Worm (Caenorhabditis elegans) whole organism, L1 larva: ENCODE data around the gene rab-1.

Experiments used
- ama-1 ChIP-seq: fragments of 150-350 bp; optimal IDR thresholded peaks from 2 replicates; lab custom pipeline; 2014
- egl-13 ChIP-seq: sonication (generic microtip); optimal IDR thresholded peaks from 2 replicates; lab custom pipeline; 2016; ENCODE audit warnings: missing genotype, missing genetic modification reagents, missing genetic modification characterization, missing compliant biosample characterization
- egl-27 ChIP-seq, 2 experiments: fragments of 150-350 bp in 1 of 2; sonication (generic microtip); optimal IDR thresholded peaks; 3 replicates each; lab custom pipeline; 2017 to 2018; ENCODE audit warnings: missing biosample characterization in 2 of 2, missing genetic modification characterization in 2 of 2, missing genetic modification reagents in 2 of 2
- fkh-10 ChIP-seq: sonication (generic microtip); optimal IDR thresholded peaks from 2 replicates; lab custom pipeline; 2017; ENCODE audit warnings: missing biosample characterization, missing genetic modification reagents, missing genetic modification characterization
- fos-1 ChIP-seq: fragments of 150-350 bp; optimal IDR thresholded peaks from 2 replicates; lab custom pipeline; 2014; ENCODE audit warnings: missing biosample characterization, missing genetic modification characterization
- lin-13 ChIP-seq: fragments of 150-350 bp; optimal IDR thresholded peaks from 2 replicates; lab custom pipeline; 2014; ENCODE audit warnings: missing biosample characterization, missing genetic modification reagents, missing genetic modification characterization
- mep-1 ChIP-seq: fragments of 150-350 bp; optimal IDR thresholded peaks from 2 replicates; lab custom pipeline; 2014; ENCODE audit warnings: missing biosample characterization, missing genetic modification characterization
- nhr-11 ChIP-seq: fragments of 150-350 bp; optimal IDR thresholded peaks from 2 replicates; lab custom pipeline; 2014; ENCODE audit warnings: missing biosample characterization, missing genetic modification characterization
- nhr-20 ChIP-seq: sonication (generic microtip); optimal IDR thresholded peaks from 2 replicates; lab custom pipeline; 2016; ENCODE audit warnings: mild to moderate bottlenecking, missing genetic modification characterization, missing compliant biosample characterization
- sox-4 ChIP-seq: sonication (generic microtip); optimal IDR thresholded peaks from 2 replicates; lab custom pipeline; 2016; ENCODE audit warnings: missing genetic modification characterization, missing compliant biosample characterization
- sptf-1 ChIP-seq: fragments of 150-350 bp; optimal IDR thresholded peaks from 2 replicates; lab custom pipeline; 2014; ENCODE audit warnings: missing biosample characterization, missing genetic modification characterization
- unc-62 ChIP-seq: fragments of 150-350 bp; optimal IDR thresholded peaks from 2 replicates; lab custom pipeline; 2014; ENCODE audit warnings: missing biosample characterization, missing genetic modification reagents, missing genetic modification characterization
- vab-15 ChIP-seq: sonication (generic microtip); optimal IDR thresholded peaks from 2 replicates; lab custom pipeline; 2017; ENCODE audit warnings: missing genotype, mild to moderate bottlenecking, missing genetic modification characterization, missing compliant biosample characterization
- ztf-11 ChIP-seq, 2 experiments: sonication (generic microtip); optimal IDR thresholded peaks; 2 replicates each; lab custom pipeline; 2016 to 2017; ENCODE audit warnings: missing genetic modification characterization in 2 of 2, missing biosample characterization in 1 of 2, missing compliant biosample characterization in 1 of 2

DNA sequence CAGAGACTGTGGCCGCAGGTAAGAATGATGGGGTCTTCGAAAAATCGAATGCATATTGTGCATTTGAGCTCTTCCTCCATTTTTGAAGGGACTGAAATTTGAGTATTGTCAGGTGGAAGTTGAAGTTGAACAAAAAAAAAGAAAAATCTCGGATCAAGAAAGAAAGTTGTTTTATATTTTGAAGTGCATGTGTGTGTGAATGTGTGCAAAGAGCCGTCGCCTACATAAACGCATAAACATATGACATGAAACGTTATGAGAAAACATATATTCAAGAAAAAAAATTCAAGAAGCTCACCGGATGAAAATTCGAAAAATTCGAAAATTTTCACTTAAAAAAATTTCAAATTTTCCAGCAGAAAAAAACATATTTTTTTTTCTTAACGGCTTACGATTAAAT, 28.4 kb downstream of the rab-1 start, which contains the start of gene madd-2:
- TF ChIP-seq egl-13 (tag; lab: Kevin White, UChicago) (no peak), ama-1 (lab: Kevin White, UChicago) (no peak), fkh-10 (GFP tag; lab: Kevin White, UChicago) (no peak), sptf-1 (tag; lab: Kevin White, UChicago) (no peak), egl-27 (tag; optimal IDR thresholded peaks at IDR 0.05; lab: Kevin White, UChicago) (no peak), vab-15 (tag; lab: Kevin White, UChicago) (no peak), unc-62 (no peak), nhr-11 (tag; lab: Kevin White, UChicago) (no peak), ztf-11 (tag; optimal IDR thresholded peaks at IDR 0.05; lab: Kevin White, UChicago) (no peak), fos-1 (tag; lab: Kevin White, UChicago) (no peak), sox-4 (tag; lab: Kevin White, UChicago) (no peak), nhr-20 (tag; lab: Kevin White, UChicago) (no peak), lin-13 (GFP tag; lab: Kevin White, UChicago) (no peak), mep-1 (tag; lab: Kevin White, UChicago) (no peak)
